Worm (Caenorhabditis elegans) whole organism, young adult: ENCODE results near the gene lam-2.

Experiments used
- B0019.2 ChIP-seq: fragments of 200-800 bp; sonication (Bioruptor generic); conservative IDR thresholded peaks from 2 replicates; pipeline ENCODE4 v1.3.6; 2022; ENCODE audit warnings: missing genetic modification reagents, missing genetic modification characterization, missing compliant biosample characterization
- C17E4.6 ChIP-seq: fragments of 200-800 bp; sonication (Bioruptor generic); IDR thresholded peaks from 2 replicates; pipeline ENCODE4 v1.3.6; 2022; ENCODE audit warnings: missing genetic modification reagents, missing genetic modification characterization, missing compliant biosample characterization
- F10E7.11 ChIP-seq: sonication (generic microtip); optimal IDR thresholded peaks from 2 replicates; lab custom pipeline; 2017; ENCODE audit warnings: mild to moderate bottlenecking, missing genetic modification characterization, moderate library complexity, missing compliant biosample characterization
- F23B12.7 ChIP-seq: sonication (generic microtip); optimal IDR thresholded peaks from 2 replicates; lab custom pipeline; 2017; ENCODE audit warnings: missing genetic modification characterization, mild to moderate bottlenecking, missing compliant biosample characterization, antibody characterized with exemption, moderate library complexity; ENCODE audit not compliant: insufficient read depth
- F39B2.1 ChIP-seq: fragments of 200-800 bp; sonication (Bioruptor generic); IDR thresholded peaks from 2 replicates; pipeline ENCODE4 v1.3.6; 2022; ENCODE audit warnings: missing genetic modification reagents, missing genetic modification characterization, missing compliant biosample characterization
- F57A8.1 ChIP-seq: fragments of 200-800 bp; sonication (Bioruptor generic); optimal IDR thresholded peaks from 2 replicates; lab custom pipeline; 2018; ENCODE audit warnings: mild to moderate bottlenecking, missing genetic modification characterization, moderate library complexity, missing compliant biosample characterization
- K11D2.4 ChIP-seq: fragments of 200-800 bp; sonication (Bioruptor generic); IDR thresholded peaks from 2 replicates; pipeline ENCODE4 v1.3.6; 2022; ENCODE audit warnings: missing genetic modification reagents, missing genetic modification characterization, missing compliant biosample characterization
- Y53G8AR.9 ChIP-seq: fragments of 200-800 bp; sonication (Bioruptor generic); conservative IDR thresholded peaks from 2 replicates; pipeline ENCODE4 v1.3.6; 2022; ENCODE audit warnings: missing genetic modification reagents, missing genetic modification characterization, missing compliant biosample characterization
- Y56A3A.18 ChIP-seq: fragments of 200-800 bp; sonication (Bioruptor generic); IDR thresholded peaks from 2 replicates; pipeline ENCODE4 v1.3.6; 2022; ENCODE audit warnings: missing genetic modification reagents, missing genetic modification characterization, missing compliant biosample characterization
- Y79H2A.3 ChIP-seq: fragments of 200-800 bp; sonication (Bioruptor generic); conservative IDR thresholded peaks from 2 replicates; pipeline ENCODE4 v1.3.6; 2022; ENCODE audit warnings: missing genetic modification reagents, missing genetic modification characterization, missing compliant biosample characterization
- ZK185.1 ChIP-seq: sonication (generic microtip); optimal IDR thresholded peaks from 2 replicates; lab custom pipeline; 2016; ENCODE audit warnings: mild to moderate bottlenecking, missing genetic modification characterization, missing compliant biosample characterization; ENCODE audit not compliant: poor library complexity, severe bottlenecking
- aptf-3 ChIP-seq: fragments of 200-800 bp; sonication (Bioruptor generic); IDR thresholded peaks from 2 replicates; pipeline ENCODE4 v1.3.6; 2022; ENCODE audit warnings: missing genetic modification characterization, missing compliant biosample characterization
- bed-2 ChIP-seq: fragments of 200-800 bp; sonication (Bioruptor generic); IDR thresholded peaks from 2 replicates; pipeline ENCODE4 v1.3.6; 2022; ENCODE audit warnings: missing genetic modification reagents, missing genetic modification characterization, missing compliant biosample characterization
- ccch-3 ChIP-seq: fragments of 200-800 bp; sonication (Bioruptor generic); optimal IDR thresholded peaks from 2 replicates; lab custom pipeline; 2018; ENCODE audit warnings: mild to moderate bottlenecking, missing genetic modification characterization, missing compliant biosample characterization
- cebp-1 ChIP-seq, 2 experiments: fragments of 200-800 bp in 1 of 2; sonication (Bioruptor generic) in 1 of 2; sonication (generic microtip) in 1 of 2; IDR thresholded peaks in 1 of 2; optimal IDR thresholded peaks in 1 of 2; 2 replicates each; pipeline versions ENCODE4 v1.3.6 to Lab custom; 2017 to 2022; ENCODE audit warnings: missing compliant biosample characterization in 2 of 2, missing genetic modification characterization in 2 of 2, mild to moderate bottlenecking in 1 of 2, missing genetic modification reagents in 1 of 2, moderate library complexity in 1 of 2
- ceh-58 ChIP-seq: fragments of 200-800 bp; sonication (Bioruptor generic); IDR thresholded peaks from 2 replicates; pipeline ENCODE4 v1.3.6; 2022; ENCODE audit warnings: missing genetic modification characterization, missing compliant biosample characterization
- ceh-79 ChIP-seq: sonication (generic microtip); optimal IDR thresholded peaks from 2 replicates; lab custom pipeline; 2017; ENCODE audit warnings: mild to moderate bottlenecking, missing genetic modification characterization, missing compliant biosample characterization
- efl-1 ChIP-seq: fragments of 150-350 bp; optimal IDR thresholded peaks from 2 replicates; lab custom pipeline; 2014; ENCODE audit warnings: missing biosample characterization, missing genetic modification reagents, missing genetic modification characterization
- hmg-1.2 ChIP-seq: fragments of 200-800 bp; sonication (Bioruptor generic); IDR thresholded peaks from 2 replicates; pipeline ENCODE4 v1.3.6; 2022; ENCODE audit warnings: missing genetic modification reagents, missing genetic modification characterization, missing compliant biosample characterization
- hrde-1 ChIP-seq: sonication (generic microtip); optimal IDR thresholded peaks from 2 replicates; lab custom pipeline; 2016; ENCODE audit warnings: missing genetic modification characterization, mild to moderate bottlenecking, missing compliant biosample characterization, moderate library complexity, missing genotype, missing genetic modification reagents, borderline replicate concordance
- lin-26 ChIP-seq: fragments of 200-800 bp; sonication (Bioruptor generic); IDR thresholded peaks from 2 replicates; pipeline ENCODE4 v1.3.6; 2022; ENCODE audit warnings: missing genetic modification reagents, missing genetic modification characterization, missing compliant biosample characterization
- lin-35 ChIP-seq, 3 experiments: fragments of 150-350 bp in 2 of 3; sonication (generic microtip) in 1 of 3; optimal IDR thresholded peaks; 2 replicates each; lab custom pipeline; 2014 to 2018; ENCODE audit warnings: missing biosample characterization in 3 of 3, missing genetic modification characterization in 3 of 3, missing genetic modification reagents in 3 of 3
- madf-6 ChIP-seq: fragments of 200-800 bp; sonication (Bioruptor generic); IDR thresholded peaks from 2 replicates; pipeline ENCODE4 v1.3.6; 2022; ENCODE audit warnings: missing genetic modification reagents, missing genetic modification characterization, missing compliant biosample characterization
- nfya-2 ChIP-seq: fragments of 200-800 bp; sonication (Bioruptor generic); IDR thresholded peaks from 2 replicates; pipeline ENCODE4 v1.3.6; 2022; ENCODE audit warnings: missing genetic modification reagents, missing genetic modification characterization, missing compliant biosample characterization
- nhr-120 ChIP-seq: fragments of 200-800 bp; sonication (Bioruptor generic); IDR thresholded peaks from 2 replicates; pipeline ENCODE4 v1.3.6; 2022; ENCODE audit warnings: missing genetic modification characterization, missing compliant biosample characterization
- nhr-179 ChIP-seq: sonication (generic microtip); optimal IDR thresholded peaks from 2 replicates; lab custom pipeline; 2016; ENCODE audit warnings: mild to moderate bottlenecking, missing genetic modification characterization, missing compliant biosample characterization
- nhr-80 ChIP-seq: sonication (generic microtip); optimal IDR thresholded peaks from 2 replicates; lab custom pipeline; 2016; ENCODE audit warnings: missing genetic modification characterization, missing compliant biosample characterization
- sea-2 ChIP-seq: fragments of 200-800 bp; sonication (Bioruptor generic); IDR thresholded peaks from 2 replicates; pipeline ENCODE4 v1.3.6; 2022; ENCODE audit warnings: missing genetic modification characterization, missing compliant biosample characterization
- snpc-4 ChIP-seq, 5 experiments: fragments of 150-350 bp in 1 of 5; sonication (generic microtip) in 4 of 5; optimal IDR thresholded peaks; 2 replicates each; lab custom pipeline; 2014 to 2018; ENCODE audit warnings: missing genetic modification characterization in 5 of 5, missing biosample characterization in 3 of 5, antibody characterized with exemption in 2 of 5, mild to moderate bottlenecking in 2 of 5, missing compliant biosample characterization in 2 of 5, missing genotype in 2 of 5, moderate library complexity in 2 of 5, missing genetic modification reagents in 1 of 5
- somi-1 ChIP-seq: fragments of 200-800 bp; sonication (Bioruptor generic); optimal IDR thresholded peaks from 2 replicates; lab custom pipeline; 2018; ENCODE audit warnings: mild to moderate bottlenecking, missing genetic modification characterization, missing compliant biosample characterization
- ztf-22 ChIP-seq: fragments of 200-800 bp; sonication (Bioruptor generic); optimal IDR thresholded peaks from 2 replicates; lab custom pipeline; 2018; ENCODE audit warnings: mild to moderate bottlenecking, missing genetic modification characterization, moderate library complexity, missing compliant biosample characterization
- ztf-28 ChIP-seq: fragments of 200-800 bp; sonication (Bioruptor generic); IDR thresholded peaks from 2 replicates; pipeline ENCODE4 v1.3.6; 2022; ENCODE audit warnings: missing genetic modification reagents, missing genetic modification characterization, missing compliant biosample characterization

Gene lam-2

DNA sequence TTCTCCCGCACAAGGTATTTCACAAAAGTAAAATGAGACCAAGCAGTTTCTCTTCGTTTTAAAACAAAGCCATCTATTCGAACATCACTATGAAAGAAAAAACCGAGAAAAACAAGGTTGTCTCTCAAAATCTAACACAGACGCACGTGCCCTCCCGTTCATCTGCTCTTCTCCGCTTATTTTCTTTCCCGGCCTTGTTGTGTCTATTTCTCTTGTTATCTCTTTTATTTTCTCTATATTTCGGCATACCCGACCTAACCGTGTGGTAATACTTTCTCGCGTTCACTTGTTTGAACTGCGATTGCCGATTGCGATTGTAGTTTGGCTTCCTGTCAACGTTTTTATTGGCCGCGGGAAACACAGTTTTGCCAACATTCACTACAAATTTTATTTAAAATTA lies 21.6 kb downstream of the lam-2 start:
- TF ChIP-seq ceh-58 (GFP tag; lab: Robert Waterston, UW) (no peak), somi-1 (GFP tag; lab: Kevin White, UChicago) (no peak), K11D2.4 (no peak), lin-26 (GFP tag; lab: Robert Waterston, UW) (no peak), F57A8.1 (GFP tag; lab: Kevin White, UChicago) (no peak), F10E7.11 (tag; lab: Kevin White, UChicago) (no peak), hmg-1.2 (GFP tag; lab: Robert Waterston, UW) (peak; percentile 48; the same call in 1 of the 2 replicates), efl-1 (GFP tag; lab: Kevin White, UChicago) (no peak), ceh-79 (tag; lab: Kevin White, UChicago) (no peak), ccch-3 (no peak), nhr-120 (GFP tag; lab: Robert Waterston, UW) (no peak), F23B12.7 (tag; lab: Kevin White, UChicago) (no peak), F39B2.1 (no peak), aptf-3 (GFP tag; lab: Robert Waterston, UW) (no peak), ztf-28 (GFP tag; lab: Robert Waterston, UW) (no peak), madf-6 (no peak), B0019.2 (no peak), nfya-2 (GFP tag; lab: Robert Waterston, UW) (no peak), nhr-80 (tag; lab: Kevin White, UChicago) (peak; percentile 25), Y56A3A.18 (no peak), cebp-1 (GFP tag; IDR thresholded peaks at IDR 0.05; lab: Robert Waterston, UW) (no peak), cebp-1 (tag; optimal IDR thresholded peaks at IDR 0.05; lab: Kevin White, UChicago) (peak; percentile 27), nhr-179 (tag; lab: Kevin White, UChicago) (no peak), snpc-4 (GFP tag; optimal IDR thresholded peaks at IDR 0.05; lab: Kevin White, UChicago) (no peak), snpc-4 (tag; optimal IDR thresholded peaks at IDR 0.05; lab: Kevin White, UChicago) (no peak), bed-2 (GFP tag; lab: Robert Waterston, UW) (no peak), Y79H2A.3 (GFP tag; lab: Robert Waterston, UW) (no peak), lin-35 (GFP tag; optimal IDR thresholded peaks at IDR 0.05; lab: Kevin White, UChicago) (no peak)

ce11 chrX:7128615-7129014 lies 22.4 kb downstream of the lam-2 start:
- TF ChIP-seq hrde-1 (tag; lab: Kevin White, UChicago) (no peak), ZK185.1 (no peak)

DNA sequence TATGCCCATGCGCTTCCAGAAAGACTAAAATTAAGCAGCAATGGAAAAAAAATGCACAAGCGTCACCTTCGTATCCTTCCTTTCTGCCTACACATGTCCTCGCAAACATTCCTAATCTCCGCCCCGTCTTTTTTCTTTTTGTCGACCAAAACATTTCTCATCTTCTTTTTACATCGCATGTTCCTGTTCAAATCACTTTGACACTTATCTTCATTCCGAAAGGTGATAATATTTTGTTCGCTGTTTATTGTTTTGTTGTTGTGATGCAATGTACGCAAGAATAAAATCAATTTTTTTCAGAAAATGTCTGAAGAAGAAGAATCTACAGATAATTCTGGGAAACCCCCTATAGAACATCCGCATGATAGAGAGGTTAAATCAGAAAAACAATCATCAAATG lies 24.7 kb downstream of the lam-2 start, which contains the start of gene ist-1:
TSS of gene ist-1 (plus strand) at position 301 of the 400 bp plus-strand sequence.
- TF ChIP-seq ztf-22 (GFP tag; lab: Kevin White, UChicago) = no peak
- TF ChIP-seq C17E4.6 = no peak
- TF ChIP-seq sea-2 (GFP tag; lab: Robert Waterston, UW) = no peak

- TF ChIP-seq nfya-2 (GFP tag; lab: Robert Waterston, UW) = no peak
- peak; percentile 12 for TF ChIP-seq nhr-80 (tag; lab: Kevin White, UChicago)
Observed at ce11 chrX:7125178-7125577, 25.9 kb downstream of the lam-2 start.

DNA sequence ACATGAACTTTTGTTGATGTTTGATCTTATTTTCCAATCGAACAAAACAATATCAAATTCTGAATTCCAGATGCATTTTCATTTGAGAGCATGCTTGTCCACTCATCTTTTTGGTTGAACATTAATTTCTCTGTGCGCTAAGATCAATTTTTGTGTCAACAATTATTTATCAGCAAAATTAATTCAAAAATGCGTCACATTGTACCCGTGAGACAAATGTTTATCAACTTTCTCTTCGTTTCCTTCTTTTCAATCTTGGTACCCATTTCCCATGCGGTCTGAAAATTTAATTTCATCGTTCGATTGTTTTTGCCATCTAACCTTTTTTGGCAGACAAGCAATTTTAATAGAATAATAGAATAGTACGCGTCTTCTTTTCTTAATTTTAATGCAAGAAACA lies 27.0 kb downstream of the lam-2 start:
- no peak for TF ChIP-seq Y53G8AR.9 (GFP tag; lab: Robert Waterston, UW)
- TF ChIP-seq nhr-80 (tag; lab: Kevin White, UChicago) = peak; percentile 5
